Fruit fly (Drosophila melanogaster): Measurements from ENCODE around the gene CG32712.

Gene CG32712

dm6 chrX:8433709-8434108 lies at the start of gene CG32712:
Gene CG32712 (minus strand): TSS chrX:8433809.
- no peak for TF ChIP-seq pan (optimal IDR thresholded peaks at IDR 0.05)
- TF ChIP-seq psq (optimal IDR thresholded peaks at IDR 0.05), result no peak
- TF ChIP-seq Dll (optimal IDR thresholded peaks at IDR 0.05), result no peak
- TF ChIP-seq CG8478 (optimal IDR thresholded peaks at IDR 0.05), result no peak
- no peak for TF ChIP-seq usp (GFP tag; optimal IDR thresholded peaks at IDR 0.05)
- no peak for TF ChIP-seq EcR (GFP tag; optimal IDR thresholded peaks at IDR 0.05)

dm6 chrX:8481462-8481861 lies 47.9 kb upstream of the CG32712 start, which contains the start of gene Cp38:
Gene Cp38 (plus strand): TSS chrX:8481837.
- TF ChIP-seq usp (GFP tag; optimal IDR thresholded peaks at IDR 0.05) (no peak), psq (optimal IDR thresholded peaks at IDR 0.05) (no peak), EcR (GFP tag; optimal IDR thresholded peaks at IDR 0.05) (no peak), Dll (optimal IDR thresholded peaks at IDR 0.05) (no peak), CG8478 (optimal IDR thresholded peaks at IDR 0.05) (no peak), pan (optimal IDR thresholded peaks at IDR 0.05) (no peak)

dm6 chrX:8479031-8479568 lies 45.5 kb upstream of the CG32712 start, which contains the start of gene Cp36:
Gene Cp36 (plus strand): TSS chrX:8479319.
- TF ChIP-seq usp (GFP tag; optimal IDR thresholded peaks at IDR 0.05), result no peak
- no peak for TF ChIP-seq Dll (optimal IDR thresholded peaks at IDR 0.05)
- TF ChIP-seq EcR (GFP tag; optimal IDR thresholded peaks at IDR 0.05), result no peak
- TF ChIP-seq CG8478 (optimal IDR thresholded peaks at IDR 0.05), result no peak
- TF ChIP-seq pan (optimal IDR thresholded peaks at IDR 0.05), result no peak
- no peak for TF ChIP-seq psq (optimal IDR thresholded peaks at IDR 0.05)

- TF ChIP-seq usp (GFP tag; optimal IDR thresholded peaks at IDR 0.05) (no peak), psq (optimal IDR thresholded peaks at IDR 0.05) (no peak), pan (optimal IDR thresholded peaks at IDR 0.05) (no peak), Dll (optimal IDR thresholded peaks at IDR 0.05) (no peak), CG8478 (optimal IDR thresholded peaks at IDR 0.05) (no peak), EcR (GFP tag; optimal IDR thresholded peaks at IDR 0.05) (no peak)
Observed at dm6 chrX:8476817-8477216, 43.2 kb upstream of the CG32712 start, which contains the start of gene Cp7Fc. Gene Cp7Fc (plus strand): TSS chrX:8477117.

dm6 chrX:8475657-8476056 lies 42.0 kb upstream of the CG32712 start:
- TF ChIP-seq usp (GFP tag; optimal IDR thresholded peaks at IDR 0.05) (no peak), EcR (GFP tag; optimal IDR thresholded peaks at IDR 0.05) (no peak), pan (optimal IDR thresholded peaks at IDR 0.05) (no peak), CG8478 (optimal IDR thresholded peaks at IDR 0.05) (no peak), psq (optimal IDR thresholded peaks at IDR 0.05) (no peak), Dll (optimal IDR thresholded peaks at IDR 0.05) (no peak)

- no peak for TF ChIP-seq EcR (GFP tag; optimal IDR thresholded peaks at IDR 0.05)
- TF ChIP-seq CG8478 (optimal IDR thresholded peaks at IDR 0.05), result no peak
- TF ChIP-seq usp (GFP tag; optimal IDR thresholded peaks at IDR 0.05), result no peak
- TF ChIP-seq psq (optimal IDR thresholded peaks at IDR 0.05), result no peak
- TF ChIP-seq Dll (optimal IDR thresholded peaks at IDR 0.05), result no peak
- TF ChIP-seq pan (optimal IDR thresholded peaks at IDR 0.05), result no peak
Observed at dm6 chrX:8473339-8473887, 39.8 kb upstream of the CG32712 start, which contains the start of gene Cp7Fb. Gene Cp7Fb (plus strand): TSS chrX:8473837.

- TF ChIP-seq psq (optimal IDR thresholded peaks at IDR 0.05) (no peak), pan (optimal IDR thresholded peaks at IDR 0.05) (no peak), CG8478 (optimal IDR thresholded peaks at IDR 0.05) (no peak), EcR (GFP tag; optimal IDR thresholded peaks at IDR 0.05) (no peak), Dll (optimal IDR thresholded peaks at IDR 0.05) (no peak), usp (GFP tag; optimal IDR thresholded peaks at IDR 0.05) (no peak)
Observed at dm6 chrX:8470588-8470987, 37.0 kb upstream of the CG32712 start, which contains the start of gene Cp7Fa. Gene Cp7Fa (plus strand): TSS chrX:8470888.

dm6 chrX:8469606-8470005 lies 36.0 kb upstream of the CG32712 start:
- TF ChIP-seq pan (optimal IDR thresholded peaks at IDR 0.05), result no peak
- TF ChIP-seq Dll (optimal IDR thresholded peaks at IDR 0.05), result no peak
- no peak for TF ChIP-seq CG8478 (optimal IDR thresholded peaks at IDR 0.05)
- no peak for TF ChIP-seq psq (optimal IDR thresholded peaks at IDR 0.05)
- TF ChIP-seq usp (GFP tag; optimal IDR thresholded peaks at IDR 0.05), result no peak
- TF ChIP-seq EcR (GFP tag; optimal IDR thresholded peaks at IDR 0.05), result no peak

dm6 chrX:8468962-8469459 lies 35.4 kb upstream of the CG32712 start, which contains the start of gene CG12116:
Gene CG12116 (minus strand): TSS chrX:8469012.
- TF ChIP-seq usp (GFP tag; optimal IDR thresholded peaks at IDR 0.05), result no peak
- TF ChIP-seq psq (optimal IDR thresholded peaks at IDR 0.05), result no peak
- no peak for TF ChIP-seq EcR (GFP tag; optimal IDR thresholded peaks at IDR 0.05)
- no peak for TF ChIP-seq CG8478 (optimal IDR thresholded peaks at IDR 0.05)
- no peak for TF ChIP-seq Dll (optimal IDR thresholded peaks at IDR 0.05)
- no peak for TF ChIP-seq pan (optimal IDR thresholded peaks at IDR 0.05)

dm6 chrX:8466729-8467215 lies 33.2 kb upstream of the CG32712 start:
- no peak for TF ChIP-seq Dll (optimal IDR thresholded peaks at IDR 0.05)
- TF ChIP-seq pan (optimal IDR thresholded peaks at IDR 0.05), result no peak
- TF ChIP-seq psq (optimal IDR thresholded peaks at IDR 0.05), result no peak
- no peak for TF ChIP-seq usp (GFP tag; optimal IDR thresholded peaks at IDR 0.05)
- no peak for TF ChIP-seq CG8478 (optimal IDR thresholded peaks at IDR 0.05)

- no peak for TF ChIP-seq CG8478 (optimal IDR thresholded peaks at IDR 0.05)
- no peak for TF ChIP-seq usp (GFP tag; optimal IDR thresholded peaks at IDR 0.05)
- no peak for TF ChIP-seq EcR (GFP tag; optimal IDR thresholded peaks at IDR 0.05)
- TF ChIP-seq psq (optimal IDR thresholded peaks at IDR 0.05), result no peak
- TF ChIP-seq Dll (optimal IDR thresholded peaks at IDR 0.05), result no peak
- TF ChIP-seq pan (optimal IDR thresholded peaks at IDR 0.05), result no peak
Observed at dm6 chrX:8464378-8465036, 30.9 kb upstream of the CG32712 start, which contains the start of gene Sptr. Gene Sptr (minus strand): TSS chrX:8464438.

All from whole organism.